Fruit fly (Drosophila melanogaster) whole organism, embryonic: ENCODE results near the gene Sfp23F.

ENCODE experiments used
- CG10209 ChIP-seq: fragments of 200-800 bp; sonication (Bioruptor generic); optimal IDR thresholded peaks from 3 replicates; lab custom pipeline; 2017; ENCODE audit warnings: missing biosample characterization, mild to moderate bottlenecking, missing genetic modification characterization, missing genetic modification reagents
- CG10431 ChIP-seq: fragments of 200-800 bp; sonication (Bioruptor generic); optimal IDR thresholded peaks from 3 replicates; lab custom pipeline; 2018; ENCODE audit warnings: missing biosample characterization, mild to moderate bottlenecking, missing genetic modification characterization
- CG2199 ChIP-seq: fragments of 200-800 bp; sonication (Bioruptor generic); IDR thresholded peaks from 3 replicates; pipeline ENCODE4 v1.3.6; 2022; ENCODE audit warnings: missing biosample characterization, missing genetic modification characterization
- CG2678 ChIP-seq: fragments of 200-800 bp; sonication (Bioruptor generic); optimal IDR thresholded peaks from 3 replicates; lab custom pipeline; 2019; ENCODE audit warnings: missing biosample characterization, mild to moderate bottlenecking, missing genetic modification characterization, moderate library complexity
- CG5180 ChIP-seq: fragments of 200-800 bp; sonication (Bioruptor generic); optimal IDR thresholded peaks from 3 replicates; lab custom pipeline; 2017; ENCODE audit warnings: missing biosample characterization, missing genetic modification characterization, mild to moderate bottlenecking, moderate library complexity, missing genetic modification reagents
- CG7271 ChIP-seq: fragments of 200-800 bp; sonication (Bioruptor generic); optimal IDR thresholded peaks from 2 replicates; lab custom pipeline; 2018; ENCODE audit warnings: missing biosample characterization, mild to moderate bottlenecking, missing genetic modification characterization, moderate library complexity
- NFAT ChIP-seq: fragments of 200-800 bp; sonication (Bioruptor generic); IDR thresholded peaks from 2 replicates; pipeline ENCODE4 v1.3.6; 2022; ENCODE audit warnings: missing biosample characterization, missing genetic modification characterization
- Side ChIP-seq: fragments of 200-800 bp; sonication (Bioruptor generic); optimal IDR thresholded peaks from 2 replicates; lab custom pipeline; 2016; ENCODE audit warnings: missing biosample characterization, missing genetic modification characterization
- sr ChIP-seq: fragments of 200-800 bp; sonication (Bioruptor generic); IDR thresholded peaks from 3 replicates; pipeline ENCODE4 v1.3.6; 2022; ENCODE audit warnings: missing biosample characterization, missing genetic modification characterization

Gene Sfp23F

dm6 chr2L:3338566-3339215 is 48.9 kb downstream of the Sfp23F start (continued):
- TF ChIP-seq CG2678 (tag; lab: Kevin White, UChicago) (peak; percentile 79), sr (GFP tag; lab: Robert Waterston, UW) (no peak), CG5180 (peak; percentile 14), NFAT (GFP tag; lab: Robert Waterston, UW) (no peak), CG10431 (GFP tag; lab: Kevin White, UChicago) (peak; percentile 38), CG2199 (GFP tag; lab: Robert Waterston, UW) (peak; percentile 67; the same call in 1 of the 3 replicates), Side (GFP tag; lab: Kevin White, UChicago) (peak; percentile 81), CG10209 (GFP tag; lab: Kevin White, UChicago) (peak; percentile 76), CG7271 (peak; percentile 7)
